Fruit fly (Drosophila melanogaster) whole organism, prepupa: ENCODE results near the gene Rbbp5.

Experiments used
- CG10631 ChIP-seq: fragments of 200-800 bp; sonication (Bioruptor generic); optimal IDR thresholded peaks from 2 replicates; lab custom pipeline; 2016; ENCODE audit warnings: missing biosample characterization, missing genetic modification characterization
- CG11294 ChIP-seq: fragments of 200-800 bp; sonication (Bioruptor generic); IDR thresholded peaks from 2 replicates; pipeline ENCODE4 v1.3.6; 2022; ENCODE audit warnings: missing biosample characterization, missing genetic modification characterization
- CG11762 ChIP-seq: fragments of 200-800 bp; sonication (Bioruptor generic); optimal IDR thresholded peaks from 3 replicates; lab custom pipeline; 2016; ENCODE audit warnings: missing biosample characterization, missing genetic modification characterization; ENCODE audit not compliant: insufficient read depth
- CG15336 ChIP-seq: fragments of 200-800 bp; sonication (Bioruptor generic); IDR thresholded peaks from 2 replicates; pipeline ENCODE4 v1.3.6; 2022; ENCODE audit warnings: missing biosample characterization, missing genetic modification characterization
- CG1621 ChIP-seq: fragments of 200-800 bp; sonication (Bioruptor generic); optimal IDR thresholded peaks from 3 replicates; lab custom pipeline; 2018; ENCODE audit warnings: missing biosample characterization, mild to moderate bottlenecking, missing genetic modification characterization
- CG16779 ChIP-seq: fragments of 200-800 bp; sonication (Bioruptor generic); optimal IDR thresholded peaks from 3 replicates; lab custom pipeline; 2017; ENCODE audit warnings: missing biosample characterization, mild to moderate bottlenecking, missing genetic modification characterization
- CG31627 ChIP-seq: fragments of 200-800 bp; sonication (Bioruptor generic); optimal IDR thresholded peaks from 3 replicates; lab custom pipeline; 2016; ENCODE audit warnings: missing biosample characterization, missing genetic modification characterization
- CG4318 ChIP-seq: fragments of 200-800 bp; sonication (Bioruptor generic); optimal IDR thresholded peaks from 3 replicates; lab custom pipeline; 2017; ENCODE audit warnings: missing biosample characterization, mild to moderate bottlenecking, missing genetic modification characterization
- CG6163 ChIP-seq: fragments of 200-800 bp; sonication (Bioruptor generic); IDR thresholded peaks from 3 replicates; pipeline ENCODE4 v1.3.6; 2022; ENCODE audit warnings: missing biosample characterization, missing genetic modification characterization
- CG6276 ChIP-seq: fragments of 200-800 bp; sonication (Bioruptor generic); optimal IDR thresholded peaks from 2 replicates; lab custom pipeline; 2017; ENCODE audit warnings: missing biosample characterization, mild to moderate bottlenecking, missing genetic modification characterization
- CG6792 ChIP-seq: fragments of 200-800 bp; sonication (Bioruptor generic); optimal IDR thresholded peaks from 3 replicates; lab custom pipeline; 2016; ENCODE audit warnings: missing biosample characterization, missing genetic modification characterization
- CG6808 ChIP-seq: fragments of 200-800 bp; sonication (Bioruptor generic); optimal IDR thresholded peaks from 3 replicates; lab custom pipeline; 2017; ENCODE audit warnings: missing biosample characterization, missing genetic modification characterization, mild to moderate bottlenecking, moderate library complexity, missing genetic modification reagents
- CG6854 ChIP-seq: fragments of 200-800 bp; sonication (Bioruptor generic); optimal IDR thresholded peaks from 2 replicates; lab custom pipeline; 2017; ENCODE audit warnings: missing biosample characterization, mild to moderate bottlenecking, missing genetic modification characterization
- CG8119 ChIP-seq: fragments of 200-800 bp; sonication (Bioruptor generic); IDR thresholded peaks from 3 replicates; pipeline ENCODE4 v1.3.6; 2022; ENCODE audit warnings: missing biosample characterization, missing genetic modification characterization
- CG8319 ChIP-seq: fragments of 200-800 bp; sonication (Bioruptor generic); optimal IDR thresholded peaks from 3 replicates; lab custom pipeline; 2016; ENCODE audit warnings: missing biosample characterization, missing genetic modification characterization
- CG9139 ChIP-seq: fragments of 200-800 bp; sonication (Bioruptor generic); optimal IDR thresholded peaks from 3 replicates; lab custom pipeline; 2017; ENCODE audit warnings: missing biosample characterization, mild to moderate bottlenecking, missing genetic modification characterization
- Eip75B ChIP-seq: fragments of 200-800 bp; sonication (Bioruptor generic); optimal IDR thresholded peaks from 3 replicates; lab custom pipeline; 2016; ENCODE audit warnings: missing biosample characterization, missing genetic modification characterization
- Eip78C ChIP-seq: fragments of 200-800 bp; sonication (Bioruptor generic); peaks from one replicate; lab custom pipeline; 2016; ENCODE audit warnings: missing biosample characterization, missing genetic modification characterization
- Gug ChIP-seq: fragments of 200-800 bp; sonication (Bioruptor generic); IDR thresholded peaks from 2 replicates; pipeline ENCODE4 v1.3.6; 2022; ENCODE audit warnings: missing biosample characterization, missing genetic modification characterization
- Hr39 ChIP-seq: fragments of 200-800 bp; sonication (Bioruptor generic); optimal IDR thresholded peaks from 2 replicates; lab custom pipeline; 2016; ENCODE audit warnings: missing biosample characterization, missing genetic modification characterization
- Hr4 ChIP-seq: fragments of 200-800 bp; sonication (Bioruptor generic); optimal IDR thresholded peaks from 3 replicates; lab custom pipeline; 2016; ENCODE audit warnings: missing biosample characterization, missing genetic modification characterization
- Lpt ChIP-seq: fragments of 200-800 bp; sonication (Bioruptor generic); optimal IDR thresholded peaks from 3 replicates; lab custom pipeline; 2016; ENCODE audit warnings: missing biosample characterization, missing genetic modification characterization
- OdsH ChIP-seq: fragments of 200-800 bp; sonication (Bioruptor generic); optimal IDR thresholded peaks from 3 replicates; lab custom pipeline; 2016; ENCODE audit warnings: missing biosample characterization, missing genetic modification characterization
- Sox14 ChIP-seq: fragments of 200-800 bp; sonication (Bioruptor generic); optimal IDR thresholded peaks from 3 replicates; lab custom pipeline; 2016; ENCODE audit warnings: missing biosample characterization, missing genetic modification characterization
- Sox15 ChIP-seq: fragments of 200-800 bp; sonication (Bioruptor generic); optimal IDR thresholded peaks from 3 replicates; lab custom pipeline; 2016; ENCODE audit warnings: missing biosample characterization, missing genetic modification characterization
- dsx ChIP-seq: fragments of 200-800 bp; optimal IDR thresholded peaks from 3 replicates; lab custom pipeline; 2019; ENCODE audit warnings: missing biosample characterization, mild to moderate bottlenecking, missing genetic modification characterization, moderate library complexity; ENCODE audit not compliant: poor library complexity, severe bottlenecking
- esn ChIP-seq: fragments of 200-800 bp; sonication (Bioruptor generic); optimal IDR thresholded peaks from 2 replicates; lab custom pipeline; 2016; ENCODE audit warnings: missing biosample characterization, mild to moderate bottlenecking, missing genetic modification characterization, moderate library complexity
- fd59A ChIP-seq: fragments of 200-800 bp; sonication (Bioruptor generic); optimal IDR thresholded peaks from 2 replicates; lab custom pipeline; 2017; ENCODE audit warnings: missing biosample characterization, mild to moderate bottlenecking, missing genetic modification characterization, missing genetic modification reagents
- fkh ChIP-seq: fragments of 200-800 bp; sonication (Bioruptor generic); optimal IDR thresholded peaks from 3 replicates; lab custom pipeline; 2017; ENCODE audit warnings: missing biosample characterization, mild to moderate bottlenecking, missing genetic modification characterization, moderate library complexity
- pdm3 ChIP-seq: fragments of 200-800 bp; sonication (Bioruptor generic); optimal IDR thresholded peaks from 3 replicates; lab custom pipeline; 2016; ENCODE audit warnings: missing biosample characterization, missing genetic modification characterization
- spab ChIP-seq: fragments of 200-800 bp; sonication (Bioruptor generic); optimal IDR thresholded peaks from 2 replicates; lab custom pipeline; 2017; ENCODE audit warnings: missing biosample characterization, mild to moderate bottlenecking, missing genetic modification characterization, missing genetic modification reagents
- ss ChIP-seq, 2 experiments: fragments of 200-800 bp; sonication (Bioruptor generic); optimal IDR thresholded peaks; 2 replicates in 1 of 2; 3 replicates in 1 of 2; lab custom pipeline; 2017 to 2018; ENCODE audit warnings: mild to moderate bottlenecking in 2 of 2, missing biosample characterization in 2 of 2, missing genetic modification characterization in 2 of 2, moderate library complexity in 1 of 2
- svp ChIP-seq: fragments of 200-800 bp; sonication (Bioruptor generic); peaks from one replicate; lab custom pipeline; 2016; ENCODE audit warnings: missing biosample characterization, missing genetic modification characterization
- topi ChIP-seq: fragments of 200-800 bp; sonication (Bioruptor generic); optimal IDR thresholded peaks from 3 replicates; lab custom pipeline; 2016; ENCODE audit warnings: missing biosample characterization, missing genetic modification characterization
- vri ChIP-seq: fragments of 200-800 bp; sonication (Bioruptor generic); optimal IDR thresholded peaks from 3 replicates; lab custom pipeline; 2016; ENCODE audit warnings: missing biosample characterization, mild to moderate bottlenecking, missing genetic modification characterization

The Rbbp5 gene

dm6 chr3L:20393357-20393756 lies 45.6 kb upstream of the Rbbp5 start, which contains the start of gene CG33969:
Gene CG33969, minus strand, starts transcription at chr3L:20393553.
- TF ChIP-seq Lpt (no peak), Sox15 (GFP tag; lab: Kevin White, UChicago) (no peak), vri (peak; percentile 73), CG31627 (GFP tag; lab: Kevin White, UChicago) (no peak), topi (GFP tag; lab: Kevin White, UChicago) (peak; percentile 1), esn (GFP tag; lab: Kevin White, UChicago) (peak; percentile 24), Sox14 (peak; percentile 32), CG16779 (tag; lab: Kevin White, UChicago) (no peak), OdsH (GFP tag; lab: Kevin White, UChicago) (no peak), fd59A (GFP tag; lab: Kevin White, UChicago) (no peak), fkh (peak; percentile 73), CG6854 (GFP tag; lab: Kevin White, UChicago) (no peak), CG8319 (GFP tag; lab: Kevin White, UChicago) (no peak), Eip78C (GFP tag; lab: Kevin White, UChicago) (peak; percentile 77)

- peak; percentile 3 for TF ChIP-seq CG8319 (GFP tag; lab: Kevin White, UChicago)
- TF ChIP-seq fkh: peak; percentile 51
- TF ChIP-seq Eip78C (GFP tag; lab: Kevin White, UChicago): peak; percentile 41
- TF ChIP-seq vri: peak; percentile 63
- TF ChIP-seq Hr39: peak; percentile 24
- TF ChIP-seq pdm3 (GFP tag; lab: Kevin White, UChicago): no peak
- peak; percentile 16 for TF ChIP-seq Sox14
- peak; percentile 26 for TF ChIP-seq esn (GFP tag; lab: Kevin White, UChicago)
- no peak for TF ChIP-seq CG6792 (GFP tag; lab: Kevin White, UChicago)
- no peak for TF ChIP-seq OdsH (GFP tag; lab: Kevin White, UChicago)
- peak; percentile 25 for TF ChIP-seq CG31627 (GFP tag; lab: Kevin White, UChicago)
- no peak for TF ChIP-seq Gug (GFP tag; lab: Robert Waterston, UW)
- no peak for TF ChIP-seq CG10631
- TF ChIP-seq svp (GFP tag; lab: Kevin White, UChicago): peak; percentile 91
- no peak for TF ChIP-seq CG11294 (GFP tag; lab: Robert Waterston, UW)
Observed at dm6 chr3L:20388983-20389382, 41.2 kb upstream of the Rbbp5 start.

- TF ChIP-seq CG4318 (GFP tag; lab: Kevin White, UChicago) (no peak), CG15336 (GFP tag; lab: Robert Waterston, UW) (no peak), CG6276 (peak; percentile 43), CG6854 (GFP tag; lab: Kevin White, UChicago) (no peak), CG6808 (GFP tag; lab: Kevin White, UChicago) (peak; percentile 62), CG9139 (GFP tag; lab: Kevin White, UChicago) (peak; percentile 49), spab (GFP tag; lab: Kevin White, UChicago) (peak; percentile 18), dsx (GFP tag; lab: Kevin White, UChicago) (no peak), CG1621 (peak; percentile 3), ss (GFP tag; optimal IDR thresholded peaks at IDR 0.05; lab: Kevin White, UChicago) (peak in 1 of 2 experiments; percentile 68), CG8119 (GFP tag; lab: Robert Waterston, UW) (0 out of 3 replicates have a peak, but pooled peaks have one; percentile 16), Eip78C (GFP tag; lab: Kevin White, UChicago) (peak; percentile 27)
Observed at dm6 chr3L:20387843-20388163, 40.1 kb upstream of the Rbbp5 start.

dm6 chr3L:20387038-20387842 lies 39.5 kb upstream of the Rbbp5 start:
- no peak for TF ChIP-seq Eip75B (GFP tag; lab: Kevin White, UChicago)
- TF ChIP-seq Hr4 (GFP tag; lab: Kevin White, UChicago): no peak
- TF ChIP-seq CG6163 (GFP tag; lab: Robert Waterston, UW): peak; percentile 23; the same call in 1 of the 3 replicates
- peak; percentile 88 for TF ChIP-seq svp (GFP tag; lab: Kevin White, UChicago)
- no peak for TF ChIP-seq CG11762 (GFP tag; lab: Kevin White, UChicago)
- no peak for TF ChIP-seq CG8319 (GFP tag; lab: Kevin White, UChicago)
- TF ChIP-seq vri: peak; percentile 44
- peak; percentile 26 for TF ChIP-seq fkh
- TF ChIP-seq Eip78C (GFP tag; lab: Kevin White, UChicago): peak; percentile 24
